Worm (Caenorhabditis elegans) whole organism, L4/young adult: ENCODE data around the gene pigs-1.

Experiments used
- W03F9.2 ChIP-seq: fragments of 150-350 bp; optimal IDR thresholded peaks from 2 replicates; lab custom pipeline; 2014; ENCODE audit warnings: missing biosample characterization, missing genetic modification characterization
- him-1 ChIP-seq: sonication (generic microtip); optimal IDR thresholded peaks from 2 replicates; lab custom pipeline; 2016; ENCODE audit warnings: missing genotype, missing genetic modification reagents, missing genetic modification characterization, missing compliant biosample characterization

- TF ChIP-seq him-1 (no peak), W03F9.2 (tag; lab: Kevin White, UChicago) (no peak)
Measured at ce11 chrIV:10143640-10144039, 5.2 kb downstream of the pigs-1 start, which contains the start of gene msp-38.
